Fruit fly (Drosophila melanogaster) whole organism: ENCODE results near the gene CG4291.

Experiments
- Dll ChIP-seq: fragments of >200 bp; optimal IDR thresholded peaks from 2 replicates; lab custom pipeline; 2017
- EcR ChIP-seq, 2 experiments: fragments of >200 bp; optimal IDR thresholded peaks; 2 replicates each; lab custom pipeline; 2017; ENCODE audit warnings: missing biosample characterization in 2 of 2, missing genetic modification characterization in 2 of 2, missing genetic modification reagents in 2 of 2
- pan ChIP-seq: fragments of >200 bp; optimal IDR thresholded peaks from 2 replicates; lab custom pipeline; 2017
- psq ChIP-seq: fragments of >200 bp; optimal IDR thresholded peaks from 2 replicates; lab custom pipeline; 2017

DNA sequence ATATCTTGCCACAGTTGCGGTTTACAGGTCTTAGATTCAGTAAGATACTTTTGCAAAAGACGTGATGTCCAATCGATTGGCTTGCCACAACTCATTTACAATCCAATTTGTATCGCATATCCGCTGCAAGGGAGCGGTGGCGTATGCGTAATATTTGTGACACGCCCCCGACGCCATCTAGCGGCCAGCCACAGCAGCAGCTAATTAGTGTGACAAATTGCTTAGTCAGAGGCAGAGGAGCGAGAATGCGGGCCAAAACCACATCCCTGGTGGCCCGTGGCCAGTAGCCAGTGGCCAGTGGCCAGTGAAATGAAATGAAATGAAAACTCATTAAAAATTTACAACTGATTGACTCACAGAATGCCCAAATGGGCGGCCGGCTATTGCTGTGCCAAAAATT lies 35.3 kb upstream of the CG4291 start:
- TF ChIP-seq psq (no peak), Dll (lab: Kevin White, UChicago) (no peak), EcR (GFP tag; optimal IDR thresholded peaks at IDR 0.05; lab: Kevin White, UChicago) (no peak), pan (no peak)
